Worm (Caenorhabditis elegans): ENCODE measurements around the gene srap-1.

DNA sequence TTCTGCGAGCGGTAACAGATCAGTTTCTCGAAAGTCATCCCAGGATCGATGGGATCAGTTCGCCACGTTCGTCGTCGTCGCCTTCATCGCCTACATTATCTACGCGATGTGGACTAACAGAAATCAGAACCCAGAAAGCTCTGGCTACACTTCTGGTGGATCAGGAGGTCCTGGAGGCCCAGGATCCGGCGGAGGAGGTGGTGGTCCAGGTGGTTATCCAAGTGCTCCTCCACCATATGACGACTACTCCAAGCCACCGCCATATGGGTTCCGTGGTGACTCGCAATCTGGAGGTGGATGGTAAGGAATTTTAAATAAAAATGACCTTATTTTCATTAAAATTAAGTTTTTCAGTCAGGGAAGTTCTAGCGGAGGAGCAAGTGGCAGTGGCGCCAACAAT lies 37.2 kb downstream of the srap-1 start:
- TF ChIP-seq unc-62 (GFP tag; optimal IDR thresholded peaks at IDR 0.05), result no peak
- TF ChIP-seq nhr-12 (tag; optimal IDR thresholded peaks at IDR 0.05), result no peak
- no peak for TF ChIP-seq pha-4 (tag; optimal IDR thresholded peaks at IDR 0.05)
- TF ChIP-seq snpc-4 (tag; optimal IDR thresholded peaks at IDR 0.05), result no peak
- no peak for TF ChIP-seq nhr-237 (tag; optimal IDR thresholded peaks at IDR 0.05)
- TF ChIP-seq unc-39 (tag; optimal IDR thresholded peaks at IDR 0.05), result no peak
- TF ChIP-seq flh-1 (GFP tag; optimal IDR thresholded peaks at IDR 0.05), result no peak
- TF ChIP-seq ceh-39 (tag; optimal IDR thresholded peaks at IDR 0.05), result no peak
- TF ChIP-seq ces-1 (GFP tag; optimal IDR thresholded peaks at IDR 0.05), result no peak

All from whole organism, mixed stage, embryonic.